Worm (Caenorhabditis elegans) whole organism, early embryonic: Measurements from ENCODE around the gene nhr-138.

Experiments
- B0310.2 ChIP-seq: sonication (generic microtip); optimal IDR thresholded peaks from 2 replicates; lab custom pipeline; 2016; ENCODE audit warnings: mild to moderate bottlenecking, missing genetic modification characterization, missing compliant biosample characterization
- F13C5.2 ChIP-seq: sonication (generic microtip); optimal IDR thresholded peaks from 2 replicates; lab custom pipeline; 2017; ENCODE audit warnings: mild to moderate bottlenecking, missing genetic modification characterization, inconsistent platforms, missing compliant biosample characterization
- aly-1 ChIP-seq: sonication (generic microtip); optimal IDR thresholded peaks from 2 replicates; lab custom pipeline; 2016; ENCODE audit warnings: missing genetic modification characterization, missing compliant biosample characterization
- ama-1 ChIP-seq: fragments of 150-350 bp; optimal IDR thresholded peaks from 2 replicates; lab custom pipeline; 2014
- ceh-13 ChIP-seq: fragments of 200-800 bp; sonication (Bioruptor generic); optimal IDR thresholded peaks from 2 replicates; lab custom pipeline; 2018; ENCODE audit warnings: mild to moderate bottlenecking, missing genetic modification characterization, missing compliant biosample characterization
- ceh-36 ChIP-seq: sonication (generic microtip); optimal IDR thresholded peaks from 2 replicates; lab custom pipeline; 2016; ENCODE audit warnings: missing genetic modification characterization, inconsistent platforms, missing compliant biosample characterization
- ets-7 ChIP-seq: sonication (generic microtip); optimal IDR thresholded peaks from 2 replicates; lab custom pipeline; 2016; ENCODE audit warnings: missing genotype, missing genetic modification characterization, missing compliant biosample characterization
- flt-1 ChIP-seq: fragments of 200-800 bp; sonication (Bioruptor generic); IDR thresholded peaks from 2 replicates; pipeline ENCODE4 v1.3.6; 2022; ENCODE audit warnings: missing genetic modification characterization, missing compliant biosample characterization
- hmbx-1 ChIP-seq: sonication (generic microtip); optimal IDR thresholded peaks from 2 replicates; lab custom pipeline; 2016; ENCODE audit warnings: mild to moderate bottlenecking, missing genetic modification characterization, missing compliant biosample characterization
- hmg-4 ChIP-seq: fragments of 200-800 bp; sonication (Bioruptor generic); optimal IDR thresholded peaks from 2 replicates; lab custom pipeline; 2018; ENCODE audit warnings: mild to moderate bottlenecking, missing genetic modification characterization, missing compliant biosample characterization
- hnd-1 ChIP-seq: sonication (generic microtip); optimal IDR thresholded peaks from 2 replicates; lab custom pipeline; 2016; ENCODE audit warnings: missing genetic modification characterization, missing compliant biosample characterization
- pes-1 ChIP-seq: fragments of 200-800 bp; sonication (Bioruptor generic); IDR thresholded peaks from 2 replicates; pipeline ENCODE4 v1.3.6; 2022; ENCODE audit warnings: missing genetic modification reagents, missing genetic modification characterization, missing compliant biosample characterization
- scrt-1 ChIP-seq: fragments of 200-800 bp; sonication (Bioruptor generic); IDR thresholded peaks from 2 replicates; pipeline ENCODE4 v1.3.6; 2022; ENCODE audit warnings: missing genetic modification characterization, missing compliant biosample characterization
- sea-1 ChIP-seq: fragments of 200-800 bp; sonication (Bioruptor generic); conservative IDR thresholded peaks from 2 replicates; pipeline ENCODE4 v1.3.6; 2022; ENCODE audit warnings: missing genetic modification characterization, missing compliant biosample characterization
- tbx-11 ChIP-seq: fragments of 200-800 bp; sonication (Bioruptor generic); IDR thresholded peaks from 2 replicates; pipeline ENCODE4 v1.3.6; 2022; ENCODE audit warnings: missing genetic modification characterization, missing compliant biosample characterization
- tbx-37 ChIP-seq: fragments of 200-800 bp; sonication (Bioruptor generic); conservative IDR thresholded peaks from 2 replicates; pipeline ENCODE4 v1.3.6; 2022; ENCODE audit warnings: missing genetic modification reagents, missing genetic modification characterization, missing compliant biosample characterization
- tra-4 ChIP-seq: sonication (generic microtip); optimal IDR thresholded peaks from 2 replicates; lab custom pipeline; 2017; ENCODE audit warnings: missing genetic modification characterization, missing compliant biosample characterization

The nhr-138 gene

DNA sequence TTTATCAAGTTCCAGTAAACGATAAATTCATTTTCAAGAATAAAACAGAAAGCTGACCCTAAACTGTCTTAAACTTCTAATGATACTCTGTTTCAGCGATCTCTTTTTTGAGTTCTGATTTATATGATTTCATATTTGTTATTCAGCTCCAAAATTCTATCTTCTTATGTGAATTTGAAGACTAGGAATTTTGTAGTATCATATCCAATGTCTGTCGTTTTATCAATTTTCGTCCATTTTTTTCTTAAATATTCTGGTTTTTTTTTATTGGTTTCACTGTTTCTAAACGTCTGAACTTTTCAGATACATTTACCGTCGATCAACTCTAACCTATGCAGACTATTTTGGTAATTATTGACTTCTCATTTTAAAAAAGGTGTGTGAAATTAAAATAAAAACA is at the start of gene nhr-138, which contains the start of gene C28D4.18:
Gene nhr-138, plus strand, starts transcription at position 304 of the 400 bp plus-strand sequence.
Gene C28D4.18, plus strand, starts transcription at position 333 of the 400 bp plus-strand sequence.
- TF ChIP-seq B0310.2 (tag; lab: Kevin White, UChicago) (no peak), sea-1 (no peak), ets-7 (no peak), hnd-1 (no peak), flt-1 (GFP tag; lab: Robert Waterston, UW) (no peak), hmbx-1 (tag; lab: Kevin White, UChicago) (no peak), tbx-37 (GFP tag; lab: Robert Waterston, UW) (no peak), tbx-11 (GFP tag; lab: Robert Waterston, UW) (no peak), hmg-4 (GFP tag; lab: Kevin White, UChicago) (no peak), ceh-36 (tag; lab: Kevin White, UChicago) (no peak), ama-1 (lab: Kevin White, UChicago) (no peak), F13C5.2 (tag; lab: Kevin White, UChicago) (no peak), scrt-1 (GFP tag; lab: Robert Waterston, UW) (no peak)

DNA sequence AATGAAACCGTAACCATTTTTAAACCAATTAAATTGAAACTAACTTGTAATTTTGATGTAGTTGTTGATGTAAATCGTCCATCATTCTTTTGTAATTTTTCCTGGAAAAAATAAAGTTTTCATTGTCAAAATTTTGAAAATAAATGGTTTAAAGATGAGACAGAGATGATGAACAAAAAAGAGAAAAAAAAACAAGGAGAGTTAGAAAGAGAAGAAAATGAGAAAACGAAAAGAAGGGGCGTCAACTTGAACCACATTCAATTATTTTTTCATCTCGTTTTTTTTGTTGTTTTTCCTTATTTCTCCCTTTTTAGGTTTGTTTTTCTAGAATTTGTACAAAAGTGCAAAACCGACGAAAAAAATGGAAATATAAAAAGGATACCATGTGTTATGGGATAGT is 49.5 kb upstream of the nhr-138 start, which contains the start of gene nhr-34:
Gene nhr-34, minus strand, starts transcription at position 101 of the 400 bp plus-strand sequence.
- no peak for TF ChIP-seq ama-1 (lab: Kevin White, UChicago)
- TF ChIP-seq B0310.2 (tag; lab: Kevin White, UChicago), result no peak
- TF ChIP-seq tbx-11 (GFP tag; lab: Robert Waterston, UW), result no peak
- no peak for TF ChIP-seq F13C5.2 (tag; lab: Kevin White, UChicago)
- TF ChIP-seq flt-1 (GFP tag; lab: Robert Waterston, UW), result no peak
- no peak for TF ChIP-seq ets-7
- no peak for TF ChIP-seq hmg-4 (GFP tag; lab: Kevin White, UChicago)
- no peak for TF ChIP-seq sea-1
- no peak for TF ChIP-seq hnd-1
- no peak for TF ChIP-seq tbx-37 (GFP tag; lab: Robert Waterston, UW)
- TF ChIP-seq ceh-13 (GFP tag; lab: Kevin White, UChicago), result no peak

DNA sequence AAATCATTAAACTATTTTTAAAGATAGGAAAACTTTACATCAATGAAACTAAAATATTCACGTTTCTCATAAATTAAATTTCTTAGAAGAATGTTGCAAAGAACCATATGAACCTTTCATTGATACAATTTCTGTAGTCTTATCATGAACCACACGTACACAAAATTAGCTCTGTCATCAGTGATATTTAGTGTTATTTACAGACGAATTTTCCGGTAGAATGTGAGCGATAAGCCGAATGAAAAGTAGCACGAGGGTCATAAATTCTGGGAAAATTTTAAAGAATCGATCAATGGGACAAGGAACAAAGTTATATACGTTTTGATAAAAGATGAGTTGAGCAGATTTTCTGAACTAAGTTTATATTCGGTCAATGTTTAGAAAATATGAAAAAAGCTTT is 48.5 kb upstream of the nhr-138 start:
- TF ChIP-seq ceh-13 (GFP tag; lab: Kevin White, UChicago) (no peak), tra-4 (tag; lab: Kevin White, UChicago) (no peak), aly-1 (no peak), tbx-11 (GFP tag; lab: Robert Waterston, UW) (no peak), flt-1 (GFP tag; lab: Robert Waterston, UW) (no peak), F13C5.2 (tag; lab: Kevin White, UChicago) (no peak), hmg-4 (GFP tag; lab: Kevin White, UChicago) (no peak), ama-1 (lab: Kevin White, UChicago) (no peak), ets-7 (no peak), ceh-36 (tag; lab: Kevin White, UChicago) (no peak), B0310.2 (tag; lab: Kevin White, UChicago) (no peak), tbx-37 (GFP tag; lab: Robert Waterston, UW) (no peak), pes-1 (no peak), hnd-1 (no peak), sea-1 (no peak), scrt-1 (GFP tag; lab: Robert Waterston, UW) (no peak), hmbx-1 (tag; lab: Kevin White, UChicago) (no peak)

DNA sequence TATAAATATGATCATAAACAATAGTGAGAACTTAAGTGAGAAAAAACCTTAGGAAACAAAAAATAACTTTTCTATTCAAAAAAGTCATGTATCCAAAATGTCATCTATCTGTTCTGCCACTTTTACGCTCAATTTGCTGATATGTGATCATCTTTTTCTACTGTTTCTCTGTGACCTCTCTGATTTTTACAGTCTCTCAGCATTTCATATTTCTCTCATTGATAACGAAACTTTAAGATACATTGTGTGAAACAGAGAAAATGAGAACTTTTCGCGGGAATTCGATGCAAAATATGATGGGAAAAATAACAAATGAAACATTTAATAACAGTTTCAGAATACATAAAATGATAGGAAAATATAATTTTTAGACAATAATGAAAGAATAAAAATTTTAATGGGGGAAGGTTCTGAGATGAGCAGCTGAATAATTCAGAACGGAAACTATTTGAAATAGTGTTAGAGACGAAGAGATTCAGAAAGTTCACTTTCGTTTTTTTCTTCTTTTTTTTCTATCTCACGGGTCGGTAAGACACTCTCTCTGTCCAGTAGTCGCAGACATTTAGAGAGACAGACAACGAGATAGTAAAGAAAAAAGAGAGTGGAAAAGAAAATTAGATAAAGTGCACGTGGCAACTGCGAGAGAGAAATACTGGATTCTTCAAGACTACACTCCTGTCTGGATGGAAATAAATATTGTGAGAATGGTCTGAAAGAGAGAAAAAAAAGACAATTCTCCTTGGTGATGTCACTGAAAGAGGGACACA is 47.6 kb upstream of the nhr-138 start:
- no peak for TF ChIP-seq ceh-13 (GFP tag; lab: Kevin White, UChicago)
- no peak for TF ChIP-seq flt-1 (GFP tag; lab: Robert Waterston, UW)
- no peak for TF ChIP-seq hnd-1
- TF ChIP-seq hmbx-1 (tag; lab: Kevin White, UChicago), result no peak
- no peak for TF ChIP-seq B0310.2 (tag; lab: Kevin White, UChicago)
- TF ChIP-seq ama-1 (lab: Kevin White, UChicago), result no peak
- no peak for TF ChIP-seq pes-1
- no peak for TF ChIP-seq tra-4 (tag; lab: Kevin White, UChicago)
- TF ChIP-seq F13C5.2 (tag; lab: Kevin White, UChicago), result no peak

DNA sequence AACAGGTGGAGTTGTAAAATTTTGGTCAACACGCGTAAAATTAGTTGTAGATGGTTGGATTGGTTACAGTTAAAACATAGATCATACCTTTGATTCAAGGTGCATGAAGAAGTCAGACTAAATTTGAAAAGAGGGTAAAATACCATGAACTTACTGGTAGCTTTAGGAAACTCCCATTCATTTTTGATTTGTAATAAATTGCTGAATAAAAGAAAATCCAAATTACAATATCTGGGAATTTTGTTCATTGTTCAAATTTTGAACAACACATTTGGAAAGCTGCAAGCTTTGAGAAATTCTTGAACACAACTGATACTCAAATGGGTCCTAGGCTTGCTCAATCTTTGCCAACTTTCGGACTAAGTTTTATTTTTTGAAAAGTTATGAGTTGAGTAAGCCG is 47.0 kb upstream of the nhr-138 start:
- TF ChIP-seq ceh-13 (GFP tag; lab: Kevin White, UChicago) (no peak), tra-4 (tag; lab: Kevin White, UChicago) (no peak), scrt-1 (GFP tag; lab: Robert Waterston, UW) (no peak), F13C5.2 (tag; lab: Kevin White, UChicago) (no peak), ama-1 (lab: Kevin White, UChicago) (no peak), tbx-37 (GFP tag; lab: Robert Waterston, UW) (no peak), hmbx-1 (tag; lab: Kevin White, UChicago) (no peak), hnd-1 (no peak), aly-1 (no peak), sea-1 (no peak), hmg-4 (GFP tag; lab: Kevin White, UChicago) (no peak), ceh-36 (tag; lab: Kevin White, UChicago) (no peak), flt-1 (GFP tag; lab: Robert Waterston, UW) (no peak), B0310.2 (tag; lab: Kevin White, UChicago) (no peak), tbx-11 (GFP tag; lab: Robert Waterston, UW) (no peak)

DNA sequence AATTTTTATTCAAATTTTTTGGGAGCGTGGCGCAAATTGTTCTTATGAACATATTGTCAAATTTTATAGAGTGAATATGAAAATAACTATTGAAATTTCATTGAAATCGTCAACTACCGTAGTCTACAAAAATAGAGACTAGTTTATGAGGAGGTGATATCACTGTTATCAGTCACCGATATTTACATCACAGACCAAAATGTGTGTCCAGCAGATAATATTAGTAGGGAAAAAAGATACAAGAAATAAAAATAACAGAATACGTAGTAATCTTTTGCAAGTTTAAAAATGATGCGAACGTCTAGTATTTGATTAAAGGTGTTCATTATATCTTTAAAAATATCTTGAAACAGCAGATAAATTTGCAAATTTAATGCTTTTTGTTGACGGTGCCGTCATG is 45.8 kb upstream of the nhr-138 start:
- TF ChIP-seq ceh-36 (tag; lab: Kevin White, UChicago) (no peak), hnd-1 (no peak), F13C5.2 (tag; lab: Kevin White, UChicago) (no peak), ceh-13 (GFP tag; lab: Kevin White, UChicago) (no peak), hmg-4 (GFP tag; lab: Kevin White, UChicago) (no peak), tbx-37 (GFP tag; lab: Robert Waterston, UW) (no peak), hmbx-1 (tag; lab: Kevin White, UChicago) (no peak), tra-4 (tag; lab: Kevin White, UChicago) (no peak), scrt-1 (GFP tag; lab: Robert Waterston, UW) (no peak), B0310.2 (tag; lab: Kevin White, UChicago) (no peak), ets-7 (no peak)
